Fruit fly (Drosophila melanogaster) whole organism, embryonic: ENCODE data around the gene Coq5.
A peak's percentile ranks its signal among the peaks of the same experiment; 100 is the strongest.

Experiments used
- Atf6 ChIP-seq: fragments of 200-800 bp; sonication (Bioruptor generic); IDR thresholded peaks from 2 replicates; pipeline ENCODE4 v1.3.6; 2022; ENCODE audit warnings: missing biosample characterization, missing genetic modification characterization
- Bgb ChIP-seq: fragments of 200-800 bp; sonication (Bioruptor generic); IDR thresholded peaks from 2 replicates; pipeline ENCODE4 v1.3.6; 2022; ENCODE audit warnings: missing biosample characterization, missing genetic modification characterization; ENCODE audit not compliant: partially characterized antibody
- Bteb2 ChIP-seq: fragments of 200-800 bp; sonication (Bioruptor generic); optimal IDR thresholded peaks from 2 replicates; lab custom pipeline; 2016; ENCODE audit warnings: missing biosample characterization, missing genetic modification characterization
- CG12104 ChIP-seq: fragments of 200-800 bp; sonication (Bioruptor generic); optimal IDR thresholded peaks from 3 replicates; lab custom pipeline; 2016; ENCODE audit warnings: missing biosample characterization, missing genetic modification characterization
- CG12155 ChIP-seq: fragments of 200-800 bp; sonication (Bioruptor generic); optimal IDR thresholded peaks from 3 replicates; lab custom pipeline; 2016; ENCODE audit warnings: missing biosample characterization, missing genetic modification characterization
- CG12219 ChIP-seq: fragments of 200-800 bp; sonication (Bioruptor generic); optimal IDR thresholded peaks from 3 replicates; lab custom pipeline; 2018; ENCODE audit warnings: missing biosample characterization, mild to moderate bottlenecking, missing genetic modification characterization
- CG12659 ChIP-seq: fragments of 200-800 bp; sonication (Bioruptor generic); optimal IDR thresholded peaks from 3 replicates; lab custom pipeline; 2017; ENCODE audit warnings: mild to moderate bottlenecking, missing biosample characterization, missing genetic modification reagents, missing genetic modification characterization
- CG13775 ChIP-seq: fragments of 200-800 bp; sonication (Bioruptor generic); optimal IDR thresholded peaks from 3 replicates; lab custom pipeline; 2017; ENCODE audit warnings: missing biosample characterization, mild to moderate bottlenecking, missing genetic modification characterization
- CG15479 ChIP-seq: fragments of 200-800 bp; sonication (Bioruptor generic); optimal IDR thresholded peaks from 3 replicates; lab custom pipeline; 2019; ENCODE audit warnings: missing biosample characterization, mild to moderate bottlenecking, missing genetic modification characterization, moderate library complexity
- CG16815 ChIP-seq: fragments of 200-800 bp; sonication (Bioruptor generic); optimal IDR thresholded peaks from 3 replicates; lab custom pipeline; 2017; ENCODE audit warnings: missing biosample characterization, mild to moderate bottlenecking, missing genetic modification characterization
- CG18011 ChIP-seq: fragments of 200-800 bp; sonication (Bioruptor generic); optimal IDR thresholded peaks from 2 replicates; lab custom pipeline; 2017; ENCODE audit warnings: missing biosample characterization, missing genetic modification characterization, mild to moderate bottlenecking, moderate library complexity, missing genotype
- CG1832 ChIP-seq: fragments of 200-800 bp; sonication (Bioruptor generic); optimal IDR thresholded peaks from 2 replicates; lab custom pipeline; 2017; ENCODE audit warnings: missing biosample characterization, mild to moderate bottlenecking, missing genetic modification characterization, inconsistent platforms
- CG18476 ChIP-seq: fragments of 200-800 bp; sonication (Bioruptor generic); optimal IDR thresholded peaks from 2 replicates; lab custom pipeline; 2016; ENCODE audit warnings: missing biosample characterization, mild to moderate bottlenecking, missing genetic modification characterization
- CG2116 ChIP-seq: fragments of 200-800 bp; sonication (Bioruptor generic); optimal IDR thresholded peaks from 3 replicates; lab custom pipeline; 2018; ENCODE audit warnings: missing biosample characterization, mild to moderate bottlenecking, missing genetic modification characterization
- CG2678 ChIP-seq: fragments of 200-800 bp; sonication (Bioruptor generic); optimal IDR thresholded peaks from 3 replicates; lab custom pipeline; 2019; ENCODE audit warnings: missing biosample characterization, mild to moderate bottlenecking, missing genetic modification characterization, moderate library complexity
- CG32772 ChIP-seq: fragments of 200-800 bp; sonication (Bioruptor generic); IDR thresholded peaks from 2 replicates; pipeline ENCODE4 v1.3.6; 2022; ENCODE audit warnings: missing biosample characterization, missing genetic modification characterization
- CG4424 ChIP-seq: fragments of 200-800 bp; sonication (Bioruptor generic); optimal IDR thresholded peaks from 3 replicates; lab custom pipeline; 2016; ENCODE audit warnings: missing biosample characterization, missing genetic modification characterization
- CG4617 ChIP-seq: fragments of 200-800 bp; sonication (Bioruptor generic); optimal IDR thresholded peaks from 3 replicates; lab custom pipeline; 2016; ENCODE audit warnings: missing biosample characterization, missing genetic modification characterization, borderline replicate concordance
- CG4854 ChIP-seq: fragments of 200-800 bp; sonication (Bioruptor generic); optimal IDR thresholded peaks from 2 replicates; lab custom pipeline; 2016; ENCODE audit warnings: missing biosample characterization, missing genetic modification characterization, inconsistent platforms
- CG5953 ChIP-seq: fragments of 200-800 bp; sonication (Bioruptor generic); IDR thresholded peaks from 2 replicates; pipeline ENCODE4 v1.3.6; 2022; ENCODE audit warnings: missing biosample characterization, missing genetic modification characterization
- CG6813 ChIP-seq: fragments of 200-800 bp; sonication (Bioruptor generic); optimal IDR thresholded peaks from 2 replicates; lab custom pipeline; 2017; ENCODE audit warnings: missing biosample characterization, missing genetic modification characterization, mild to moderate bottlenecking, moderate library complexity, missing genetic modification reagents
- CG7928 ChIP-seq: fragments of 200-800 bp; sonication (Bioruptor generic); optimal IDR thresholded peaks from 2 replicates; lab custom pipeline; 2017; ENCODE audit warnings: missing biosample characterization, mild to moderate bottlenecking, missing genetic modification characterization
- CG9932 ChIP-seq: fragments of 200-800 bp; sonication (Bioruptor generic); IDR thresholded peaks from 2 replicates; pipeline ENCODE4 v1.3.6; 2022; ENCODE audit warnings: missing biosample characterization, missing genetic modification characterization
- GATAe ChIP-seq: fragments of 200-800 bp; sonication (Bioruptor generic); conservative IDR thresholded peaks from 2 replicates; pipeline ENCODE4 v1.3.6; 2022; ENCODE audit warnings: missing biosample characterization, missing genetic modification characterization
- Gsc ChIP-seq: fragments of 200-800 bp; sonication (Bioruptor generic); IDR thresholded peaks from 2 replicates; pipeline ENCODE4 v1.3.6; 2022; ENCODE audit warnings: missing biosample characterization, missing genetic modification characterization
- HHEX ChIP-seq: fragments of 200-800 bp; sonication (Bioruptor generic); optimal IDR thresholded peaks from 3 replicates; lab custom pipeline; 2017; ENCODE audit warnings: missing biosample characterization, mild to moderate bottlenecking, missing genetic modification characterization, missing genetic modification reagents
- Hr39 ChIP-seq: fragments of >200 bp; optimal IDR thresholded peaks from 2 replicates; lab custom pipeline; 2017
- PHDP ChIP-seq: fragments of 200-800 bp; sonication (Bioruptor generic); optimal IDR thresholded peaks from 3 replicates; lab custom pipeline; 2018; ENCODE audit warnings: missing biosample characterization, mild to moderate bottlenecking, missing genetic modification characterization, moderate library complexity
- Pdp1 ChIP-seq, 2 experiments: fragments of 200-800 bp; sonication (Bioruptor generic); optimal IDR thresholded peaks; 3 replicates each; lab custom pipeline; 2016; ENCODE audit warnings: missing biosample characterization in 2 of 2, missing genetic modification characterization in 2 of 2, mild to moderate bottlenecking in 1 of 2, moderate library complexity in 1 of 2
- Ptx1 ChIP-seq: fragments of 200-800 bp; sonication (Bioruptor generic); IDR thresholded peaks from 2 replicates; pipeline ENCODE4 v1.3.6; 2022; ENCODE audit warnings: missing biosample characterization, missing genetic modification characterization
- Ravus ChIP-seq: fragments of 200-800 bp; sonication (Bioruptor generic); IDR thresholded peaks from 2 replicates; pipeline ENCODE4 v1.3.6; 2022; ENCODE audit warnings: missing biosample characterization, missing genetic modification characterization
- Spps ChIP-seq: fragments of 200-800 bp; sonication (Bioruptor generic); optimal IDR thresholded peaks from 2 replicates; lab custom pipeline; 2018; ENCODE audit warnings: missing biosample characterization, mild to moderate bottlenecking, missing genetic modification characterization
- Stat92E ChIP-seq, 3 experiments: fragments of >200 bp in 2 of 3; fragments of 200-800 bp in 1 of 3; sonication (Bioruptor generic) in 1 of 3; optimal IDR thresholded peaks; 2 replicates each; lab custom pipeline; 2017 to 2019; ENCODE audit warnings: missing biosample characterization in 3 of 3, missing genetic modification characterization in 3 of 3, mild to moderate bottlenecking in 1 of 3, moderate library complexity in 1 of 3
- Taf1 ChIP-seq: fragments of 200-800 bp; sonication (Bioruptor generic); IDR thresholded peaks from 2 replicates; pipeline ENCODE4 v1.3.6; 2022; ENCODE audit warnings: missing biosample characterization, missing genetic modification characterization
- ac ChIP-seq: fragments of 200-800 bp; sonication (Bioruptor generic); optimal IDR thresholded peaks from 3 replicates; lab custom pipeline; 2017; ENCODE audit warnings: missing biosample characterization, mild to moderate bottlenecking, missing genetic modification characterization
- ara ChIP-seq: fragments of 200-800 bp; sonication (Bioruptor generic); IDR thresholded peaks from 2 replicates; pipeline ENCODE4 v1.3.6; 2022; ENCODE audit warnings: missing biosample characterization, missing genetic modification characterization
- chinmo ChIP-seq: fragments of 200-800 bp; sonication (Bioruptor generic); IDR thresholded peaks from 4 replicates; pipeline ENCODE4 v1.3.6; 2022; ENCODE audit warnings: missing biosample characterization, missing genetic modification characterization; ENCODE audit not compliant: partially characterized antibody
- h ChIP-seq: fragments of >200 bp; optimal IDR thresholded peaks from 2 replicates; lab custom pipeline; 2017
- her ChIP-seq: fragments of 200-800 bp; sonication (Bioruptor generic); optimal IDR thresholded peaks from 2 replicates; lab custom pipeline; 2016; ENCODE audit warnings: missing biosample characterization, missing genetic modification characterization
- ind ChIP-seq: fragments of 200-800 bp; sonication (Bioruptor generic); optimal IDR thresholded peaks from 3 replicates; lab custom pipeline; 2016; ENCODE audit warnings: missing biosample characterization, missing genetic modification characterization
- inv ChIP-seq: fragments of 200-800 bp; sonication (Bioruptor generic); IDR thresholded peaks from 2 replicates; pipeline ENCODE4 v1.3.6; 2022; ENCODE audit warnings: missing biosample characterization, missing genetic modification characterization; ENCODE audit not compliant: partially characterized antibody
- jumu ChIP-seq: fragments of 200-800 bp; sonication (Bioruptor generic); optimal IDR thresholded peaks from 3 replicates; lab custom pipeline; 2016; ENCODE audit warnings: missing biosample characterization, missing genetic modification characterization
- ken ChIP-seq: fragments of 200-800 bp; sonication (Bioruptor generic); IDR thresholded peaks from 3 replicates; pipeline ENCODE4 v1.3.6; 2022; ENCODE audit warnings: missing biosample characterization, missing genetic modification characterization
- mld ChIP-seq: fragments of 200-800 bp; sonication (Bioruptor generic); IDR thresholded peaks from 3 replicates; pipeline ENCODE4 v1.3.6; 2022; ENCODE audit warnings: missing biosample characterization, missing genetic modification characterization; ENCODE audit not compliant: partially characterized antibody
- nau ChIP-seq: fragments of 200-800 bp; sonication (Bioruptor generic); optimal IDR thresholded peaks from 3 replicates; lab custom pipeline; 2017; ENCODE audit warnings: missing biosample characterization, mild to moderate bottlenecking, missing genetic modification characterization, missing genetic modification reagents
- pb ChIP-seq: fragments of 200-800 bp; sonication (Bioruptor generic); optimal IDR thresholded peaks from 3 replicates; lab custom pipeline; 2016; ENCODE audit warnings: missing biosample characterization, missing genetic modification characterization
- psq ChIP-seq: fragments of 200-800 bp; sonication (Bioruptor generic); optimal IDR thresholded peaks from 2 replicates; lab custom pipeline; 2017; ENCODE audit warnings: missing biosample characterization, missing genetic modification characterization
- schlank ChIP-seq: fragments of 200-800 bp; sonication (Bioruptor generic); optimal IDR thresholded peaks from 2 replicates; lab custom pipeline; 2018; ENCODE audit warnings: missing biosample characterization, mild to moderate bottlenecking, missing genetic modification characterization
- trem ChIP-seq: fragments of 200-800 bp; optimal IDR thresholded peaks from 3 replicates; lab custom pipeline; 2019; ENCODE audit warnings: missing biosample characterization, mild to moderate bottlenecking, missing genetic modification characterization, moderate library complexity
- zfh1 ChIP-seq: fragments of 200-800 bp; sonication (Bioruptor generic); IDR thresholded peaks from 3 replicates; pipeline ENCODE4 v1.3.6; 2022; ENCODE audit warnings: missing biosample characterization, missing genetic modification characterization

Coq5 gene

dm6 chrX:13234738-13235470 is 40.6 kb upstream of the Coq5 start (continued):
- no peak for TF ChIP-seq Atf6
- no peak for TF ChIP-seq pb (GFP tag; lab: Kevin White, UChicago)
- no peak for TF ChIP-seq GATAe (GFP tag; lab: Robert Waterston, UW)
- no peak for TF ChIP-seq mld
- peak; percentile 25 for TF ChIP-seq CG9932 (GFP tag; lab: Robert Waterston, UW)
- no peak for TF ChIP-seq h (lab: Kevin White, UChicago)
- no peak for TF ChIP-seq inv (GFP tag; lab: Robert Waterston, UW)
- TF ChIP-seq ara: 0 out of 2 replicates have a peak, but pooled peaks have one; percentile 7
- TF ChIP-seq HHEX: no peak
- TF ChIP-seq CG2678 (tag; lab: Kevin White, UChicago): peak; percentile 7
- no peak for TF ChIP-seq zfh1 (GFP tag; lab: Robert Waterston, UW)
- no peak for TF ChIP-seq CG4854
- no peak for TF ChIP-seq Ravus (GFP tag; lab: Robert Waterston, UW)
- no peak for TF ChIP-seq CG13775 (GFP tag; lab: Kevin White, UChicago)
- TF ChIP-seq trem (tag; lab: Kevin White, UChicago): no peak
- TF ChIP-seq chinmo (GFP tag; lab: Robert Waterston, UW): peak; percentile 75; the same call in 1 of the 4 replicates
- no peak for TF ChIP-seq Taf1 (GFP tag; lab: Robert Waterston, UW)
- no peak for TF ChIP-seq her (GFP tag; lab: Kevin White, UChicago)
- 0 out of 2 replicates have a peak, but pooled peaks have one; percentile 6 for TF ChIP-seq Ptx1 (GFP tag; lab: Robert Waterston, UW)
- no peak for TF ChIP-seq CG2116 (GFP tag; lab: Kevin White, UChicago)
- no peak for TF ChIP-seq CG1832 (GFP tag; lab: Kevin White, UChicago)
- TF ChIP-seq CG32772 (GFP tag; lab: Robert Waterston, UW): peak; percentile 54
- no peak for TF ChIP-seq Stat92E (GFP tag; optimal IDR thresholded peaks at IDR 0.05; lab: Kevin White, UChicago)
- TF ChIP-seq nau (GFP tag; lab: Kevin White, UChicago): no peak
- TF ChIP-seq CG18476 (GFP tag; lab: Kevin White, UChicago): no peak
- peak in 1 of 2 experiments; percentile 87 for TF ChIP-seq Pdp1 (GFP tag; optimal IDR thresholded peaks at IDR 0.05; lab: Kevin White, UChicago)
- TF ChIP-seq ken: 0 out of 3 replicates have a peak, but pooled peaks have one; percentile 10
- no peak for TF ChIP-seq CG4424 (GFP tag; lab: Kevin White, UChicago)
- TF ChIP-seq PHDP (tag; lab: Kevin White, UChicago): no peak
- no peak for TF ChIP-seq ac (GFP tag; lab: Kevin White, UChicago)
- no peak for TF ChIP-seq ind (GFP tag; lab: Kevin White, UChicago)
- TF ChIP-seq CG16815 (GFP tag; lab: Kevin White, UChicago): no peak
- no peak for TF ChIP-seq Bteb2 (GFP tag; lab: Kevin White, UChicago)
- no peak for TF ChIP-seq CG6813 (GFP tag; lab: Kevin White, UChicago)
- no peak for TF ChIP-seq CG4617 (GFP tag; lab: Kevin White, UChicago)
- TF ChIP-seq CG12219 (GFP tag; lab: Kevin White, UChicago): no peak
- TF ChIP-seq CG18011 (GFP tag; lab: Kevin White, UChicago): no peak
- TF ChIP-seq schlank: no peak
- no peak for TF ChIP-seq CG5953 (GFP tag; lab: Robert Waterston, UW)
- TF ChIP-seq CG12659 (GFP tag; lab: Kevin White, UChicago): no peak
- TF ChIP-seq CG12155 (GFP tag; lab: Kevin White, UChicago): no peak
- no peak for TF ChIP-seq CG12104
- no peak for TF ChIP-seq Spps (tag; lab: Kevin White, UChicago)
- no peak for TF ChIP-seq Bgb
- TF ChIP-seq psq: no peak
- TF ChIP-seq Hr39: no peak
- no peak for TF ChIP-seq jumu (GFP tag; lab: Kevin White, UChicago)
- TF ChIP-seq CG15479 (GFP tag; lab: Kevin White, UChicago): no peak
- TF ChIP-seq Gsc: no peak
- no peak for TF ChIP-seq CG7928 (GFP tag; lab: Kevin White, UChicago)
